Fruit fly (Drosophila melanogaster) whole organism, pupa: Measurements from ENCODE around the gene CG14722.

Source experiments
- CG12605 ChIP-seq: fragments of 200-800 bp; sonication (Bioruptor generic); IDR thresholded peaks from 2 replicates; pipeline ENCODE4 v1.3.6; 2022; ENCODE audit warnings: missing biosample characterization, missing genetic modification characterization
- CG34367 ChIP-seq: fragments of 200-800 bp; sonication (Bioruptor generic); optimal IDR thresholded peaks from 2 replicates; lab custom pipeline; 2018; ENCODE audit warnings: missing biosample characterization, mild to moderate bottlenecking, missing genetic modification characterization
- EcR ChIP-seq: fragments of 200-800 bp; sonication (Bioruptor generic); optimal IDR thresholded peaks from 3 replicates; lab custom pipeline; 2019; ENCODE audit warnings: missing biosample characterization, missing genetic modification characterization, mild to moderate bottlenecking, moderate library complexity, missing genetic modification reagents
- Pif1A ChIP-seq: fragments of 200-800 bp; sonication (Bioruptor generic); optimal IDR thresholded peaks from 3 replicates; lab custom pipeline; 2016; ENCODE audit warnings: missing biosample characterization, missing genetic modification characterization
- gl ChIP-seq: fragments of 200-800 bp; sonication (Bioruptor generic); optimal IDR thresholded peaks from 2 replicates; lab custom pipeline; 2018; ENCODE audit warnings: missing biosample characterization, mild to moderate bottlenecking, missing genetic modification characterization

dm6 chr3R:11700314-11700713, 41.4 kb upstream of the CG14722 start, which contains the start of gene CG14718:
- TF ChIP-seq EcR (GFP tag; lab: Kevin White, UChicago) (no peak), Pif1A (GFP tag; lab: Kevin White, UChicago) (no peak), CG12605 (GFP tag; lab: Robert Waterston, UW) (no peak), gl (tag; lab: Kevin White, UChicago) (no peak), CG34367 (tag; lab: Kevin White, UChicago) (no peak)
